Worm (Caenorhabditis elegans) whole organism, L4/young adult: Measurements from ENCODE around the gene ung-1.

Experiments
- W03F9.2 ChIP-seq: fragments of 150-350 bp; optimal IDR thresholded peaks from 2 replicates; lab custom pipeline; 2014; ENCODE audit warnings: missing biosample characterization, missing genetic modification characterization
- dao-5 ChIP-seq: sonication (generic microtip); optimal IDR thresholded peaks from 2 replicates; lab custom pipeline; 2016; ENCODE audit warnings: missing genotype, missing genetic modification characterization, moderate library complexity, missing compliant biosample characterization
- him-1 ChIP-seq: sonication (generic microtip); optimal IDR thresholded peaks from 2 replicates; lab custom pipeline; 2016; ENCODE audit warnings: missing genotype, missing genetic modification reagents, missing genetic modification characterization, missing compliant biosample characterization

DNA sequence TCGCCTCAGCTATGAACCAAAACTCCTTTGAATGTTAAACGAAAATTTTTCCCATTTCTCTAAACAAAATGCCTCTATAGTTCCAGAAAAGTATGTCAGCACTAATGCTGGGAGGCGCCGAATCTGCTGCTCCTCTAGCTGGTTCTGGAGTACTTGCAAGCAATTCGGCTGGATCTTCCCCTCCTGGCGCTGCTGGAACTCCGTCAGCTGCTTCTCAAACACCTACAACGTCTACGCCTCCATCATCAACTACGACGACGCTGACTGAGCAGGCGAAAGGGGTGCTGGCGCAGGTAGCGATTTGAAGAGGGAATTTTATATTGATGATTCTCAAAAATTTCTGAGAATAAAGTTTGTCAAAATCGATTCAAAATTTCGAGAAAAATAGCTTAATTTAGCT lies 8.6 kb upstream of the ung-1 start:
- no peak for TF ChIP-seq W03F9.2 (tag; lab: Kevin White, UChicago)
- no peak for TF ChIP-seq dao-5 (tag; lab: Kevin White, UChicago)
- TF ChIP-seq him-1 (tag; lab: Kevin White, UChicago): no peak
